Worm (Caenorhabditis elegans): Measurements from ENCODE around the gene cisd-1.

cisd-1 gene

ce11 chrII:11501956-11502355 lies 32.5 kb upstream of the cisd-1 start (continued):
- TF ChIP-seq daf-19 (GFP tag; conservative IDR thresholded peaks at IDR 0.05) (no peak), nhr-42 (GFP tag; IDR thresholded peaks at IDR 0.05) (no peak), nhr-77 (tag; optimal IDR thresholded peaks at IDR 0.05) (no peak), nhr-76 (tag; optimal IDR thresholded peaks at IDR 0.05) (no peak), attf-4 (tag; optimal IDR thresholded peaks at IDR 0.05) (no peak), set-16 (GFP tag; IDR thresholded peaks at IDR 0.05) (no peak), ZK546.5 (tag; optimal IDR thresholded peaks at IDR 0.05) (no peak), dpl-1 (GFP tag; optimal IDR thresholded peaks at IDR 0.05) (no peak), nhr-25 (tag; optimal IDR thresholded peaks at IDR 0.05; ENCODE audit: borderline replicate concordance, insufficient read depth) (peak; percentile 6), snpc-1.2 (GFP tag; IDR thresholded peaks at IDR 0.05) (no peak), dmd-8 (GFP tag; IDR thresholded peaks at IDR 0.05) (no peak), unc-62 (GFP tag; optimal IDR thresholded peaks at IDR 0.05 in 1 of 2) (no peak), unc-62 (tag; optimal IDR thresholded peaks at IDR 0.05) (no peak), unc-130 (GFP tag; optimal IDR thresholded peaks at IDR 0.05) (no peak), tag-97 (GFP tag; IDR thresholded peaks at IDR 0.05) (no peak), hmg-1.1 (GFP tag; IDR thresholded peaks at IDR 0.05) (no peak), nhr-102 (tag; optimal IDR thresholded peaks at IDR 0.05) (no peak), zfp-2 (tag; optimal IDR thresholded peaks at IDR 0.05) (no peak), tra-1 (GFP tag; IDR thresholded peaks at IDR 0.05) (no peak), D1046.2 (GFP tag; IDR thresholded peaks at IDR 0.05) (no peak), mxl-2 (GFP tag; conservative IDR thresholded peaks at IDR 0.05) (no peak), spr-3 (GFP tag; optimal IDR thresholded peaks at IDR 0.05) (no peak), nhr-237 (tag; optimal IDR thresholded peaks at IDR 0.05) (no peak)

- TF ChIP-seq php-3 (GFP tag; IDR thresholded peaks at IDR 0.05), result peak; percentile 42; the same call in 1 of the 2 replicates
- no peak for TF ChIP-seq daf-16 (GFP tag; optimal IDR thresholded peaks at IDR 0.05)
- peak; percentile 62 for TF ChIP-seq daf-16 (tag; optimal IDR thresholded peaks at IDR 0.05)
- peak; percentile 81 for TF ChIP-seq nhr-28 (tag; optimal IDR thresholded peaks at IDR 0.05)
- TF ChIP-seq dve-1 (tag; optimal IDR thresholded peaks at IDR 0.05; ENCODE audit: insufficient read depth), result no peak
- no peak for TF ChIP-seq rbr-2 (tag; optimal IDR thresholded peaks at IDR 0.05)
- TF ChIP-seq pqm-1 (tag; optimal IDR thresholded peaks at IDR 0.05), result peak; percentile 46
Measured at ce11 chrII:11500198-11500597, 30.8 kb upstream of the cisd-1 start, which contains the start of gene B0334.20. Gene B0334.20 (minus strand): TSS chrII:11500459.

ce11 chrII:11497365-11497764 lies 27.9 kb upstream of the cisd-1 start, which contains the start of gene B0334.5:
Gene B0334.5 (plus strand): TSS chrII:11497665.
- TF ChIP-seq ceh-20 (GFP tag; IDR thresholded peaks at IDR 0.05) (no peak), daf-12 (tag; optimal IDR thresholded peaks at IDR 0.05) (no peak), unc-39 (tag; optimal IDR thresholded peaks at IDR 0.05) (no peak), hmg-1.1 (GFP tag; IDR thresholded peaks at IDR 0.05) (no peak), saeg-2 (GFP tag; IDR thresholded peaks at IDR 0.05) (no peak), unc-62 (GFP tag; optimal IDR thresholded peaks at IDR 0.05 in 1 of 2) (peak in 1 of 2 experiments; percentile 81), unc-62 (tag; optimal IDR thresholded peaks at IDR 0.05) (no peak), madf-9 (GFP tag; conservative IDR thresholded peaks at IDR 0.05) (no peak)

ce11 chrII:11496767-11497166 lies 27.3 kb upstream of the cisd-1 start, which contains the start of gene emc-5:
Gene emc-5 (plus strand): TSS chrII:11496780.
- peak in 1 of 2 experiments; percentile 15 for TF ChIP-seq lsy-2 (tag; optimal IDR thresholded peaks at IDR 0.05)
- TF ChIP-seq daf-16 (GFP tag; optimal IDR thresholded peaks at IDR 0.05), result peak in 1 of 2 experiments; percentile 43
- no peak for TF ChIP-seq daf-16 (tag; optimal IDR thresholded peaks at IDR 0.05)
- TF ChIP-seq nhr-111 (GFP tag; optimal IDR thresholded peaks at IDR 0.05), result no peak
- peak; percentile 29 for TF ChIP-seq mes-2 (tag; optimal IDR thresholded peaks at IDR 0.05; ENCODE audit: poor library complexity, severe bottlenecking)
